Fruit fly (Drosophila melanogaster) S2 (cell line): Measurements from ENCODE around the gene Gr64c.

Experiments used
- CG8478 ChIP-seq: fragments of >200 bp; optimal IDR thresholded peaks from 2 replicates; lab custom pipeline; 2018
- CTCF ChIP-seq, 2 experiments: fragments of >200 bp; optimal IDR thresholded peaks; 2 replicates each; lab custom pipeline; 2018

DNA sequence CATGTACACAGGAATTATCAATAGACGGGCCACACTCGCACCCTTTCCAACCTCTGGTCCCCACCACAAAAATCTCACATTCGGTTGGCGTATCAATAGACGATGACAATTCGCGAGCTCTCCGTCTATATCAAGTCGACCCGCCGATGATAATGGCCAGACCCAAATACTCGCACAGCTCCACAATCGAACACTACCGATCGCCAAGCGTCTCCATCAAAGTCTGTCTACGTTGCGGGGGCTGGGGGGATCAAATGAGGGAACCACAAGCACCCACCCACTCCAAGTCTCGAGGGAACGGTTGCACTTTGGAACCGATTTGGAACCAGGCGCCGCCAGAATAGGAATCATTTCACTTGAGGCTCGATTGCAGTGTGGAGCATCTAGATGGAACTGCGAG, 40.0 kb downstream of the Gr64c start:
- TF ChIP-seq CG8478 (lab: Kevin White, UChicago) (no peak), CTCF (optimal IDR thresholded peaks at IDR 0.05; lab: Kevin White, UChicago) (no peak)
